Fruit fly (Drosophila melanogaster) whole organism, embryonic: Measurements from ENCODE around the gene Lasp.

ENCODE experiments used
- CG10321 ChIP-seq: fragments of 200-800 bp; sonication (Bioruptor generic); IDR thresholded peaks from 2 replicates; pipeline ENCODE4 v1.3.6; 2022; ENCODE audit warnings: missing biosample characterization, missing genetic modification characterization
- CG10366 ChIP-seq: fragments of 200-800 bp; sonication (Bioruptor generic); IDR thresholded peaks from 2 replicates; pipeline ENCODE4 v1.3.6; 2022; ENCODE audit warnings: missing biosample characterization, missing genetic modification characterization
- CG10959 ChIP-seq: fragments of 200-800 bp; sonication (Bioruptor generic); IDR thresholded peaks from 2 replicates; pipeline ENCODE4 v1.3.6; 2022; ENCODE audit warnings: missing biosample characterization, missing genetic modification characterization
- CG1603 ChIP-seq: fragments of 200-800 bp; sonication (Bioruptor generic); optimal IDR thresholded peaks from 2 replicates; lab custom pipeline; 2019; ENCODE audit warnings: missing biosample characterization, mild to moderate bottlenecking, missing genetic modification characterization, moderate library complexity
- CG16863 ChIP-seq: fragments of 200-800 bp; sonication (Bioruptor generic); optimal IDR thresholded peaks from 3 replicates; lab custom pipeline; 2016; ENCODE audit warnings: missing biosample characterization, missing genetic modification characterization
- CG17385 ChIP-seq: fragments of 200-800 bp; sonication (Bioruptor generic); optimal IDR thresholded peaks from 3 replicates; lab custom pipeline; 2018; ENCODE audit warnings: missing biosample characterization, mild to moderate bottlenecking, missing genetic modification characterization
- CG18011 ChIP-seq: fragments of 200-800 bp; sonication (Bioruptor generic); optimal IDR thresholded peaks from 2 replicates; lab custom pipeline; 2017; ENCODE audit warnings: missing biosample characterization, missing genetic modification characterization, mild to moderate bottlenecking, moderate library complexity, missing genotype
- CG34224 ChIP-seq: fragments of 200-800 bp; sonication (Bioruptor generic); IDR thresholded peaks from 3 replicates; pipeline ENCODE4 v1.3.6; 2022; ENCODE audit warnings: missing biosample characterization, missing genetic modification characterization; ENCODE audit not compliant: partially characterized antibody
- CG3838 ChIP-seq: fragments of 200-800 bp; sonication (Bioruptor generic); optimal IDR thresholded peaks from 3 replicates; lab custom pipeline; 2016; ENCODE audit warnings: missing biosample characterization, missing genetic modification characterization
- CG4282 ChIP-seq: fragments of 200-800 bp; sonication (Bioruptor generic); optimal IDR thresholded peaks from 2 replicates; lab custom pipeline; 2016; ENCODE audit warnings: missing biosample characterization, missing genetic modification characterization
- CG4730 ChIP-seq: fragments of 200-800 bp; sonication (Bioruptor generic); IDR thresholded peaks from 2 replicates; pipeline ENCODE4 v1.3.6; 2022; ENCODE audit warnings: missing biosample characterization, missing genetic modification characterization
- CG5245 ChIP-seq: fragments of 200-800 bp; sonication (Bioruptor generic); optimal IDR thresholded peaks from 3 replicates; lab custom pipeline; 2016; ENCODE audit warnings: missing biosample characterization, missing genetic modification characterization
- CG8765 ChIP-seq: fragments of 200-800 bp; sonication (Bioruptor generic); IDR thresholded peaks from 2 replicates; pipeline ENCODE4 v1.3.6; 2022; ENCODE audit warnings: missing biosample characterization, missing genetic modification characterization
- CG9609 ChIP-seq: fragments of 200-800 bp; sonication (Bioruptor generic); optimal IDR thresholded peaks from 3 replicates; lab custom pipeline; 2016; ENCODE audit warnings: missing biosample characterization, missing genetic modification characterization
- CG9932 ChIP-seq: fragments of 200-800 bp; sonication (Bioruptor generic); IDR thresholded peaks from 2 replicates; pipeline ENCODE4 v1.3.6; 2022; ENCODE audit warnings: missing biosample characterization, missing genetic modification characterization
- Camta ChIP-seq: fragments of 200-800 bp; sonication (Bioruptor generic); optimal IDR thresholded peaks from 2 replicates; lab custom pipeline; 2016; ENCODE audit warnings: missing biosample characterization, missing genetic modification characterization
- Deaf1 ChIP-seq: fragments of 200-800 bp; optimal IDR thresholded peaks from 3 replicates; lab custom pipeline; 2019; ENCODE audit warnings: missing biosample characterization, mild to moderate bottlenecking, missing genetic modification characterization, moderate library complexity
- Drgx ChIP-seq: fragments of 200-800 bp; sonication (Bioruptor generic); IDR thresholded peaks from 2 replicates; pipeline ENCODE4 v1.3.6; 2022; ENCODE audit warnings: missing biosample characterization, missing genetic modification characterization
- Ets65A ChIP-seq: fragments of 200-800 bp; sonication (Bioruptor generic); peaks from one replicate; lab custom pipeline; 2016; ENCODE audit warnings: missing biosample characterization, missing genetic modification characterization
- HLH4C ChIP-seq: fragments of 200-800 bp; sonication (Bioruptor generic); IDR thresholded peaks from 3 replicates; pipeline ENCODE4 v1.3.6; 2022; ENCODE audit warnings: missing biosample characterization, missing genetic modification characterization; ENCODE audit not compliant: partially characterized antibody
- HLH54F ChIP-seq: fragments of 200-800 bp; sonication (Bioruptor generic); optimal IDR thresholded peaks from 3 replicates; lab custom pipeline; 2016; ENCODE audit warnings: missing biosample characterization, missing genetic modification characterization
- Lim3 ChIP-seq: fragments of 200-800 bp; sonication (Bioruptor generic); IDR thresholded peaks from 2 replicates; pipeline ENCODE4 v1.3.6; 2022; ENCODE audit warnings: missing biosample characterization, missing genetic modification characterization
- Optix ChIP-seq: fragments of 200-800 bp; sonication (Bioruptor generic); IDR thresholded peaks from 3 replicates; pipeline ENCODE4 v1.3.6; 2022; ENCODE audit warnings: missing biosample characterization, missing genetic modification characterization
- Scr ChIP-seq: fragments of 200-800 bp; sonication (Bioruptor generic); IDR thresholded peaks from 2 replicates; pipeline ENCODE4 v1.3.6; 2022; ENCODE audit warnings: missing biosample characterization, missing genetic modification characterization; ENCODE audit not compliant: partially characterized antibody
- Sry-β ChIP-seq: fragments of 200-800 bp; sonication (Bioruptor generic); optimal IDR thresholded peaks from 2 replicates; lab custom pipeline; 2018; ENCODE audit warnings: missing biosample characterization, mild to moderate bottlenecking, missing genetic modification characterization, moderate library complexity
- Xrp1 ChIP-seq: fragments of 200-800 bp; sonication (Bioruptor generic); IDR thresholded peaks from 2 replicates; pipeline ENCODE4 v1.3.6; 2022; ENCODE audit warnings: missing biosample characterization, missing genetic modification characterization
- bsh ChIP-seq, 2 experiments: fragments of 200-800 bp; sonication (Bioruptor generic); optimal IDR thresholded peaks; 2 replicates each; lab custom pipeline; 2017 to 2018; ENCODE audit warnings: mild to moderate bottlenecking in 2 of 2, missing biosample characterization in 2 of 2, missing genetic modification characterization in 2 of 2, moderate library complexity in 1 of 2
- cg ChIP-seq: fragments of 200-800 bp; sonication (Bioruptor generic); optimal IDR thresholded peaks from 3 replicates; lab custom pipeline; 2019; ENCODE audit warnings: missing biosample characterization, mild to moderate bottlenecking, missing genetic modification characterization, moderate library complexity
- chinmo ChIP-seq: fragments of 200-800 bp; sonication (Bioruptor generic); IDR thresholded peaks from 4 replicates; pipeline ENCODE4 v1.3.6; 2022; ENCODE audit warnings: missing biosample characterization, missing genetic modification characterization; ENCODE audit not compliant: partially characterized antibody
- corto ChIP-seq: fragments of 200-800 bp; sonication (Bioruptor generic); optimal IDR thresholded peaks from 2 replicates; lab custom pipeline; 2016; ENCODE audit warnings: missing biosample characterization, mild to moderate bottlenecking, missing genetic modification characterization, moderate library complexity
- crol ChIP-seq: fragments of 200-800 bp; sonication (Bioruptor generic); IDR thresholded peaks from 2 replicates; pipeline ENCODE4 v1.3.6; 2022; ENCODE audit warnings: missing biosample characterization, missing genetic modification characterization
- ewg ChIP-seq: fragments of 200-800 bp; sonication (Bioruptor generic); optimal IDR thresholded peaks from 3 replicates; lab custom pipeline; 2017; ENCODE audit warnings: mild to moderate bottlenecking, missing biosample characterization, missing genetic modification reagents, missing genetic modification characterization
- gsb ChIP-seq: fragments of 200-800 bp; sonication (Bioruptor generic); IDR thresholded peaks from 2 replicates; pipeline ENCODE4 v1.3.6; 2022; ENCODE audit warnings: missing biosample characterization, missing genetic modification characterization
- hbn ChIP-seq: fragments of 200-800 bp; sonication (Bioruptor generic); IDR thresholded peaks from 2 replicates; pipeline ENCODE4 v1.3.6; 2022; ENCODE audit warnings: missing biosample characterization, missing genetic modification characterization; ENCODE audit not compliant: partially characterized antibody
- insv ChIP-seq, 2 experiments: fragments of 200-800 bp; sonication (Bioruptor generic); optimal IDR thresholded peaks; 3 replicates each; lab custom pipeline; 2016 to 2018; ENCODE audit warnings: missing biosample characterization in 2 of 2, missing genetic modification characterization in 2 of 2
- knrl ChIP-seq: fragments of 200-800 bp; sonication (Bioruptor generic); IDR thresholded peaks from 3 replicates; pipeline ENCODE4 v1.3.6; 2022; ENCODE audit warnings: missing biosample characterization, missing genetic modification characterization; ENCODE audit not compliant: partially characterized antibody
- lbe ChIP-seq: fragments of 200-800 bp; sonication (Bioruptor generic); optimal IDR thresholded peaks from 2 replicates; lab custom pipeline; 2016; ENCODE audit warnings: missing biosample characterization, mild to moderate bottlenecking, missing genetic modification characterization
- nom ChIP-seq: fragments of 200-800 bp; sonication (Bioruptor generic); optimal IDR thresholded peaks from 2 replicates; lab custom pipeline; 2017; ENCODE audit warnings: missing biosample characterization, missing genetic modification characterization, mild to moderate bottlenecking, moderate library complexity, missing genetic modification reagents
- onecut ChIP-seq: fragments of 200-800 bp; sonication (Bioruptor generic); IDR thresholded peaks from 2 replicates; pipeline ENCODE4 v1.3.6; 2022; ENCODE audit warnings: missing biosample characterization, missing genetic modification characterization
- pnt ChIP-seq: fragments of 200-800 bp; sonication (Bioruptor generic); optimal IDR thresholded peaks from 3 replicates; lab custom pipeline; 2016; ENCODE audit warnings: missing biosample characterization, missing genetic modification characterization
- prd ChIP-seq, 3 experiments: fragments of >200 bp in 2 of 3; fragments of 200-800 bp in 1 of 3; sonication (Bioruptor generic) in 1 of 3; optimal IDR thresholded peaks in 2 of 3; IDR thresholded peaks in 1 of 3; 2 replicates in 2 of 3; 3 replicates in 1 of 3; pipeline versions ENCODE4 v1.3.6 to Lab custom; 2017 to 2022; ENCODE audit warnings: missing biosample characterization in 1 of 3, missing genetic modification characterization in 1 of 3
- psq ChIP-seq: fragments of 200-800 bp; sonication (Bioruptor generic); optimal IDR thresholded peaks from 2 replicates; lab custom pipeline; 2017; ENCODE audit warnings: missing biosample characterization, missing genetic modification characterization
- sens ChIP-seq: fragments of 200-800 bp; sonication (Bioruptor generic); peaks from one replicate; lab custom pipeline; 2016; ENCODE audit warnings: missing biosample characterization, missing genetic modification characterization
- slou ChIP-seq: fragments of 200-800 bp; sonication (Bioruptor generic); optimal IDR thresholded peaks from 3 replicates; lab custom pipeline; 2016; ENCODE audit warnings: missing biosample characterization, missing genetic modification characterization
- sr ChIP-seq: fragments of 200-800 bp; sonication (Bioruptor generic); IDR thresholded peaks from 3 replicates; pipeline ENCODE4 v1.3.6; 2022; ENCODE audit warnings: missing biosample characterization, missing genetic modification characterization
- wek ChIP-seq: fragments of 200-800 bp; sonication (Bioruptor generic); optimal IDR thresholded peaks from 3 replicates; lab custom pipeline; 2018; ENCODE audit warnings: missing biosample characterization, mild to moderate bottlenecking, missing genetic modification characterization, moderate library complexity
- wor ChIP-seq: fragments of 200-800 bp; sonication (Bioruptor generic); IDR thresholded peaks from 2 replicates; pipeline ENCODE4 v1.3.6; 2022; ENCODE audit warnings: missing biosample characterization, missing genetic modification characterization
- yki ChIP-seq: fragments of >200 bp; optimal IDR thresholded peaks from 3 replicates; lab custom pipeline; 2018
- z ChIP-seq: fragments of 200-800 bp; sonication (Bioruptor generic); IDR thresholded peaks from 3 replicates; pipeline ENCODE4 v1.3.6; 2022; ENCODE audit warnings: missing biosample characterization, missing genetic modification characterization
- zfh1 ChIP-seq: fragments of 200-800 bp; sonication (Bioruptor generic); IDR thresholded peaks from 3 replicates; pipeline ENCODE4 v1.3.6; 2022; ENCODE audit warnings: missing biosample characterization, missing genetic modification characterization

The Lasp gene

DNA sequence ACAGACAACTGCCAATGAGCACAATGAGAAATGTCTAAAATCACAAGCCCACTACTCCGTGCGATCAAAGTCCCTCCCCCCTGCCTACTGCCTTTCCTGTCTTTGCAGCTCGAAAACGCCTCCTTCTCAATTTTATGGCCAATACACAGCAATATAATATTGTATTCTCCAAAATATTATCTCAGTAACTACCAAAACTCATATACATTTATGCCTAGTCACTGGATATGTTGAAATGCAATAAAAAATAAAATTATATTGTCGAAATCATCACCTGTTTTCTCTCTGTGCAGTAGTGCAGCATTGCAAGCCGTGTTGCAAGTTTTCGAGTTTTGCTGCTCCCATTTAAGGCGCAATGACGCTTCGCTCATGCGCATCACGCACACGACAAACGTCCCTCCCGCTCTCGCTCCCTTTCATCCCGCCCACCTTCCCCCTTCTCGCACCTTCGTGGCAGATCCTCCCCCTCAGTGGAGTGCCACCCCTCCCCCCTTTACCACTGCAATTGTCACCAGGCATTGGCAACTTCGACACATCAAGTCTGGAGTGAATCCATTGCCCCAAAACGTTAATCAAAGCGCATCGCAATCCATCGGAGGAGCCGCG lies 47.1 kb upstream of the Lasp start:
- TF ChIP-seq gsb (no peak), CG10959 (GFP tag; lab: Robert Waterston, UW) (peak; percentile 40; the same call in 1 of the 2 replicates), yki (lab: Kevin White, UChicago) (no peak), CG3838 (GFP tag; lab: Kevin White, UChicago) (no peak), CG5245 (GFP tag; lab: Kevin White, UChicago) (no peak), nom (GFP tag; lab: Kevin White, UChicago) (peak; percentile 92), chinmo (GFP tag; lab: Robert Waterston, UW) (0 out of 4 replicates have a peak, but pooled peaks have one; percentile 16), sr (no peak), Optix (GFP tag; lab: Robert Waterston, UW) (no peak), cg (no peak), Camta (GFP tag; lab: Kevin White, UChicago) (no peak), hbn (GFP tag; lab: Robert Waterston, UW) (no peak), HLH54F (GFP tag; lab: Kevin White, UChicago) (no peak), Ets65A (GFP tag; lab: Kevin White, UChicago) (peak; percentile 38), CG9609 (no peak), CG16863 (no peak), bsh (GFP tag; optimal IDR thresholded peaks at IDR 0.05; lab: Kevin White, UChicago) (peak in 1 of 2 experiments; percentile 69), sens (GFP tag; lab: Kevin White, UChicago) (peak; percentile 74), Scr (no peak), HLH4C (GFP tag; lab: Robert Waterston, UW) (no peak), Sry-β (GFP tag; lab: Kevin White, UChicago) (no peak), insv (GFP tag; optimal IDR thresholded peaks at IDR 0.05; lab: Kevin White, UChicago) (no peak), onecut (GFP tag; lab: Robert Waterston, UW) (no peak), ewg (peak; percentile 11), CG1603 (tag; lab: Kevin White, UChicago) (peak; percentile 15), CG9932 (no peak), Lim3 (GFP tag; lab: Robert Waterston, UW) (no peak), Drgx (GFP tag; lab: Robert Waterston, UW) (peak; percentile 87), CG4282 (GFP tag; lab: Kevin White, UChicago) (no peak), CG8765 (GFP tag; lab: Robert Waterston, UW) (peak; percentile 40; the same call in 1 of the 2 replicates), Xrp1 (GFP tag; lab: Robert Waterston, UW) (0 out of 2 replicates have a peak, but pooled peaks have one; percentile 30), prd (optimal IDR thresholded peaks at IDR 0.05; lab: Kevin White, UChicago) (no peak), prd (GFP tag; IDR thresholded peaks at IDR 0.05; lab: Robert Waterston, UW) (peak; percentile 30; the same call in 1 of the 3 replicates), CG18011 (no peak), crol (GFP tag; lab: Robert Waterston, UW) (peak; percentile 78), knrl (0 out of 3 replicates have a peak, but pooled peaks have one; percentile 8), slou (GFP tag; lab: Kevin White, UChicago) (no peak), wor (GFP tag; lab: Robert Waterston, UW) (no peak), psq (GFP tag; lab: Kevin White, UChicago) (no peak), CG10366 (no peak), CG10321 (no peak), corto (GFP tag; lab: Kevin White, UChicago) (peak; percentile 31), lbe (GFP tag; lab: Kevin White, UChicago) (peak; percentile 31), CG17385 (no peak), wek (GFP tag; lab: Kevin White, UChicago) (no peak), Deaf1 (tag; lab: Kevin White, UChicago) (no peak), zfh1 (0 out of 3 replicates have a peak, but pooled peaks have one; percentile 6), pnt (GFP tag; lab: Kevin White, UChicago) (no peak), CG4730 (no peak), CG34224 (GFP tag; lab: Robert Waterston, UW) (no peak), z (GFP tag; lab: Robert Waterston, UW) (no peak)
